Worm (Caenorhabditis elegans): Measurements from ENCODE around the gene K04G7.1.

K04G7.1 gene

ce11 chrIII:7140228-7140710, 22.2 kb upstream of the K04G7.1 start (continued):
- no peak for TF ChIP-seq unc-86 (tag; optimal IDR thresholded peaks at IDR 0.05)
- no peak for TF ChIP-seq mab-9 (GFP tag; IDR thresholded peaks at IDR 0.05)
- no peak for TF ChIP-seq fkh-8 (tag; optimal IDR thresholded peaks at IDR 0.05)
- no peak for TF ChIP-seq pqm-1 (tag; optimal IDR thresholded peaks at IDR 0.05)
- no peak for TF ChIP-seq alr-1 (tag; optimal IDR thresholded peaks at IDR 0.05; ENCODE audit: borderline replicate concordance)
- peak; percentile 97 for TF ChIP-seq snpc-4 (tag; optimal IDR thresholded peaks at IDR 0.05)
- TF ChIP-seq efl-1 (optimal IDR thresholded peaks at IDR 0.05), result peak; percentile 28 to 43
- TF ChIP-seq efl-1 (GFP tag; optimal IDR thresholded peaks at IDR 0.05 in 1 of 2), result peak in 1 of 2 experiments; percentile 62
- no peak for TF ChIP-seq lin-13 (GFP tag; optimal IDR thresholded peaks at IDR 0.05)
- no peak for TF ChIP-seq nhr-76 (tag; optimal IDR thresholded peaks at IDR 0.05)
- no peak for TF ChIP-seq ets-5 (GFP tag; IDR thresholded peaks at IDR 0.05)
- TF ChIP-seq aha-1 (tag; optimal IDR thresholded peaks at IDR 0.05), result no peak
- TF ChIP-seq nhr-11 (tag; optimal IDR thresholded peaks at IDR 0.05), result no peak
- no peak for TF ChIP-seq fkh-4 (tag; optimal IDR thresholded peaks at IDR 0.05; ENCODE audit: borderline replicate concordance)
- TF ChIP-seq Y116A8C.19 (tag; optimal IDR thresholded peaks at IDR 0.05; ENCODE audit: borderline replicate concordance), result no peak
- TF ChIP-seq sox-4 (tag; optimal IDR thresholded peaks at IDR 0.05), result no peak
- no peak for TF ChIP-seq jun-1 (tag; optimal IDR thresholded peaks at IDR 0.05)
- TF ChIP-seq F16B12.6 (tag; optimal IDR thresholded peaks at IDR 0.05), result no peak
- peak; percentile 39 for TF ChIP-seq swsn-7 (tag; optimal IDR thresholded peaks at IDR 0.05)
- no peak for TF ChIP-seq irx-1 (tag; optimal IDR thresholded peaks at IDR 0.05)
- TF ChIP-seq ceh-8 (GFP tag; optimal IDR thresholded peaks at IDR 0.05), result no peak
- TF ChIP-seq dpl-1 (GFP tag; optimal IDR thresholded peaks at IDR 0.05), result no peak
- peak; percentile 44 for TF ChIP-seq lin-14 (GFP tag; optimal IDR thresholded peaks at IDR 0.05)
- TF ChIP-seq dsc-1 (tag; optimal IDR thresholded peaks at IDR 0.05), result no peak
- no peak for TF ChIP-seq mdl-1 (tag; optimal IDR thresholded peaks at IDR 0.05)
- no peak for TF ChIP-seq pag-3 (tag; optimal IDR thresholded peaks at IDR 0.05; ENCODE audit: borderline replicate concordance, insufficient read depth)
- no peak for TF ChIP-seq isw-1 (GFP tag; IDR thresholded peaks at IDR 0.05)
- TF ChIP-seq ces-1 (GFP tag; optimal IDR thresholded peaks at IDR 0.05), result no peak
- peak; percentile 23 for TF ChIP-seq xbp-1 (tag; optimal IDR thresholded peaks at IDR 0.05)
- peak; percentile 79 for TF ChIP-seq nhr-19 (GFP tag; conservative IDR thresholded peaks at IDR 0.05)
- no peak for TF ChIP-seq elt-3 (tag; optimal IDR thresholded peaks at IDR 0.05)
- no peak for TF ChIP-seq egl-27 (tag; optimal IDR thresholded peaks at IDR 0.05)
- no peak for TF ChIP-seq mep-1 (tag; optimal IDR thresholded peaks at IDR 0.05)
- TF ChIP-seq nhr-84 (tag; optimal IDR thresholded peaks at IDR 0.05), result no peak
- TF ChIP-seq sptf-1 (tag; optimal IDR thresholded peaks at IDR 0.05), result no peak
- no peak for TF ChIP-seq hlh-17 (GFP tag; optimal IDR thresholded peaks at IDR 0.05; ENCODE audit: borderline replicate concordance)
- peak; percentile 66 for TF ChIP-seq snu-23 (GFP tag; optimal IDR thresholded peaks at IDR 0.05)
- no peak for TF ChIP-seq nhr-237 (tag; optimal IDR thresholded peaks at IDR 0.05)
- peak; percentile 46 for TF ChIP-seq elt-2 (tag; optimal IDR thresholded peaks at IDR 0.05)
- TF ChIP-seq nhr-20 (tag; optimal IDR thresholded peaks at IDR 0.05), result peak; percentile 57
- TF ChIP-seq rnt-1 (tag; optimal IDR thresholded peaks at IDR 0.05), result peak; percentile 66
- TF ChIP-seq blmp-1 (tag; optimal IDR thresholded peaks at IDR 0.05), result no peak
- TF ChIP-seq nhr-47 (tag; optimal IDR thresholded peaks at IDR 0.05), result peak; percentile 70

DNA sequence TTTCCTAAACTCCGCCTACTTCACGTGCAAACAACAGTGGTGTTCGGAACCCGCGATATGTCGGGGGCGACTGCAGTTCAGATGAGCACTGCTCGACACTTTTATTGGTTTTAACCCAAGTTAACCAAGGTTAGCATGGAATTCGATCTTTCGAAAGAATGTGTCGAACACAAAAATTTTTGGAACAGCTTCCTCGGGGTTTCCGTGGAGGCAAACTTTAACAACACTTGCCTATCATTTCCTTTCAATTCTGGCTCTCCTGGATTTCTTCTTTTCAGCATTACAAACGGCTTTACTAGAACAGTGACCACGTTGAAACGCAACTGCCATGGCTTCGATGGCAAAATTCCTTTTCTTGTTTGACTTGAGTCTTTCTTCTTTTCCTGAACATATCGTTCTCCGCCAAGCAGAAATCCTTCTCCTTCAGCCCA, 21.2 kb upstream of the K04G7.1 start:
- TF ChIP-seq nhr-71 (tag; optimal IDR thresholded peaks at IDR 0.05) (peak; percentile 74), nhr-28 (tag; optimal IDR thresholded peaks at IDR 0.05) (no peak), ama-1 (optimal IDR thresholded peaks at IDR 0.05) (peak; percentile 92), nhr-85 (tag) (peak; percentile 14), grh-1 (GFP tag; IDR thresholded peaks at IDR 0.05) (0 out of 2 replicates have a peak, but pooled peaks have one; percentile 31), lin-14 (GFP tag; optimal IDR thresholded peaks at IDR 0.05) (peak; percentile 59), nhr-84 (tag; optimal IDR thresholded peaks at IDR 0.05) (no peak), snpc-4 (tag; optimal IDR thresholded peaks at IDR 0.05) (peak; percentile 97), nhr-47 (tag; optimal IDR thresholded peaks at IDR 0.05) (peak; percentile 42), nhr-77 (tag; optimal IDR thresholded peaks at IDR 0.05) (peak; percentile 62), nhr-20 (tag; optimal IDR thresholded peaks at IDR 0.05) (peak; percentile 42), xbp-1 (tag; optimal IDR thresholded peaks at IDR 0.05) (no peak), sox-4 (tag; optimal IDR thresholded peaks at IDR 0.05) (no peak), tbx-2 (tag; optimal IDR thresholded peaks at IDR 0.05) (no peak), elt-2 (tag; optimal IDR thresholded peaks at IDR 0.05) (peak; percentile 92), mef-2 (tag; optimal IDR thresholded peaks at IDR 0.05) (no peak), nhr-90 (tag; optimal IDR thresholded peaks at IDR 0.05; ENCODE audit: poor library complexity) (peak; percentile 76), ceh-90 (tag; optimal IDR thresholded peaks at IDR 0.05) (no peak), lsy-2 (tag; optimal IDR thresholded peaks at IDR 0.05) (peak; percentile 3 to 15), snu-23 (GFP tag; optimal IDR thresholded peaks at IDR 0.05) (peak; percentile 32)

All from whole organism, L1 larva.